Worm (Caenorhabditis elegans) whole organism, L1 larva: Measurements from ENCODE around the gene F16G10.1.
A peak's percentile ranks its signal among the peaks of the same experiment; 100 is the strongest.

Source experiments
- nhr-28 ChIP-seq: fragments of 150-350 bp; optimal IDR thresholded peaks from 2 replicates; lab custom pipeline; 2014; ENCODE audit warnings: missing biosample characterization, missing genetic modification characterization
- skn-1 ChIP-seq: fragments of 150-350 bp; optimal IDR thresholded peaks from 2 replicates; lab custom pipeline; 2014; ENCODE audit warnings: missing biosample characterization, missing genetic modification characterization
- tbx-2 ChIP-seq: sonication (generic microtip); optimal IDR thresholded peaks from 2 replicates; lab custom pipeline; 2016; ENCODE audit warnings: missing genetic modification characterization, missing compliant biosample characterization

ce11 chrII:2450990-2451389 is 46.9 kb downstream of the F16G10.1 start:
- TF ChIP-seq nhr-28 (tag; lab: Kevin White, UChicago) (no peak), skn-1 (tag; lab: Kevin White, UChicago) (peak; percentile 5), tbx-2 (tag; lab: Kevin White, UChicago) (peak; percentile 67)
